Worm (Caenorhabditis elegans) whole organism, L3 larva: Measurements from ENCODE around the gene Y32F6A.5.

Source experiments
- ama-1 ChIP-seq: fragments of 150-350 bp; optimal IDR thresholded peaks from 2 replicates; lab custom pipeline; 2018
- elt-3 ChIP-seq, 3 experiments: fragments of 150-350 bp in 1 of 3; sonication (generic microtip) in 2 of 3; optimal IDR thresholded peaks; 2 replicates in 2 of 3; 4 replicates in 1 of 3; lab custom pipeline; 2014 to 2017; ENCODE audit warnings: missing biosample characterization in 3 of 3, missing genetic modification characterization in 3 of 3
- fkh-10 ChIP-seq: sonication (generic microtip); optimal IDR thresholded peaks from 2 replicates; lab custom pipeline; 2017; ENCODE audit warnings: missing biosample characterization, missing genetic modification reagents, missing genetic modification characterization
- jun-1 ChIP-seq: fragments of 150-350 bp; optimal IDR thresholded peaks from 2 replicates; lab custom pipeline; 2014; ENCODE audit warnings: missing biosample characterization, missing genetic modification reagents, missing genetic modification characterization
- nhr-237 ChIP-seq: fragments of 150-350 bp; optimal IDR thresholded peaks from 2 replicates; lab custom pipeline; 2014; ENCODE audit warnings: missing biosample characterization, missing genetic modification characterization
- nhr-28 ChIP-seq: fragments of 150-350 bp; optimal IDR thresholded peaks from 2 replicates; lab custom pipeline; 2014; ENCODE audit warnings: missing biosample characterization, missing genetic modification characterization
- pha-4 ChIP-seq: fragments of 150-350 bp; optimal IDR thresholded peaks from 2 replicates; lab custom pipeline; 2014; ENCODE audit warnings: missing biosample characterization, missing genetic modification reagents, missing genetic modification characterization
- skn-1 ChIP-seq: fragments of 150-350 bp; optimal IDR thresholded peaks from 2 replicates; lab custom pipeline; 2014; ENCODE audit warnings: missing biosample characterization, missing genetic modification characterization
- tbx-2 ChIP-seq: sonication (generic microtip); optimal IDR thresholded peaks from 2 replicates; lab custom pipeline; 2016; ENCODE audit warnings: mild to moderate bottlenecking, missing genetic modification characterization, missing compliant biosample characterization
- unc-39 ChIP-seq: sonication (generic microtip); optimal IDR thresholded peaks from 4 replicates; lab custom pipeline; 2017; ENCODE audit warnings: missing biosample characterization, missing genetic modification characterization
- ztf-4 ChIP-seq: fragments of 150-350 bp; optimal IDR thresholded peaks from 2 replicates; lab custom pipeline; 2014; ENCODE audit warnings: missing biosample characterization, missing genetic modification characterization

- no peak for TF ChIP-seq skn-1 (tag; lab: Kevin White, UChicago)
- no peak for TF ChIP-seq unc-39 (tag; lab: Kevin White, UChicago)
- TF ChIP-seq pha-4 (tag; lab: Kevin White, UChicago): no peak
- no peak for TF ChIP-seq elt-3 (tag; optimal IDR thresholded peaks at IDR 0.05; lab: Kevin White, UChicago)
- no peak for TF ChIP-seq ama-1 (lab: Kevin White, UChicago)
- no peak for TF ChIP-seq tbx-2
- no peak for TF ChIP-seq nhr-237 (tag; lab: Kevin White, UChicago)
- TF ChIP-seq ztf-4 (tag; lab: Kevin White, UChicago): no peak
- TF ChIP-seq jun-1 (tag; lab: Kevin White, UChicago): no peak
- no peak for TF ChIP-seq fkh-10 (GFP tag; lab: Kevin White, UChicago)
- TF ChIP-seq nhr-28 (tag; lab: Kevin White, UChicago): no peak
Measured at ce11 chrV:10464160-10464559, 10.8 kb upstream of the Y32F6A.5 start.
